Worm (Caenorhabditis elegans) whole organism, L4/young adult: ENCODE data around the gene aak-2.

Source experiments
- W03F9.2 ChIP-seq: fragments of 150-350 bp; optimal IDR thresholded peaks from 2 replicates; lab custom pipeline; 2014; ENCODE audit warnings: missing biosample characterization, missing genetic modification characterization
- dao-5 ChIP-seq: sonication (generic microtip); optimal IDR thresholded peaks from 2 replicates; lab custom pipeline; 2016; ENCODE audit warnings: missing genotype, missing genetic modification characterization, moderate library complexity, missing compliant biosample characterization
- him-1 ChIP-seq: sonication (generic microtip); optimal IDR thresholded peaks from 2 replicates; lab custom pipeline; 2016; ENCODE audit warnings: missing genotype, missing genetic modification reagents, missing genetic modification characterization, missing compliant biosample characterization

DNA sequence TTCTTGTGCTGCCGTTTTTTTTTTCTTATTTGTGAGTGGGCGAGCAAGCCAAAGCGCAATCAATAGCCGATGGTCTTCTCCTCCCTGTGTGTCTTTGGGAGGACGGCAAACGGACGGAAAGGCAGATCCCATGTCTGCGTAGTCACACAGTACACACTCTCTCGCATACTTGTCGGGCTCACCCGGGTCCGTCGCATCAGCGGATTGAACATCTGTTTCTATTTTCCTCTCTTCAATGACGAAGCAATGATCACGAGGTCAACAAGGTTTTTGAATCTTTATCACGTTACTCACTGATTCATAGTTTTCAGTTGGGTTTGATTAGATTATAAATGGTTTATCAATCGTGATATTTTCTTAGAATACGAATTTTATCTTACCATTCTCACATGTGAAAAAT is 19.6 kb downstream of the aak-2 start:
- TF ChIP-seq him-1: no peak
- no peak for TF ChIP-seq W03F9.2 (tag; lab: Kevin White, UChicago)
- no peak for TF ChIP-seq dao-5 (tag; lab: Kevin White, UChicago)
